Worm (Caenorhabditis elegans): ENCODE measurements around the gene glrx-3.

- TF ChIP-seq tra-4 (tag; optimal IDR thresholded peaks at IDR 0.05) (no peak), F13C5.2 (tag; optimal IDR thresholded peaks at IDR 0.05) (no peak), ama-1 (optimal IDR thresholded peaks at IDR 0.05) (no peak), aly-1 (tag; optimal IDR thresholded peaks at IDR 0.05) (no peak), flt-1 (GFP tag; IDR thresholded peaks at IDR 0.05) (no peak), scrt-1 (GFP tag; IDR thresholded peaks at IDR 0.05) (no peak), tbx-11 (GFP tag; IDR thresholded peaks at IDR 0.05) (no peak), B0310.2 (tag; optimal IDR thresholded peaks at IDR 0.05) (no peak), sea-1 (GFP tag; conservative IDR thresholded peaks at IDR 0.05) (no peak), pes-1 (GFP tag; IDR thresholded peaks at IDR 0.05) (no peak), hmg-4 (GFP tag; optimal IDR thresholded peaks at IDR 0.05) (no peak)
Measured at ce11 chrV:4298579-4298978, 42.5 kb downstream of the glrx-3 start, which contains the start of gene ZC132.11.

All from whole organism, early embryonic.